Worm (Caenorhabditis elegans) whole organism, L4 larva: ENCODE measurements around the gene F14D7.8.
A peak's percentile ranks its signal among the peaks of the same experiment; 100 is the strongest.

ENCODE experiments used
- D1046.2 ChIP-seq: fragments of 200-800 bp; sonication (Bioruptor generic); IDR thresholded peaks from 2 replicates; pipeline ENCODE4 v1.3.6; 2022; ENCODE audit warnings: missing genetic modification characterization, missing compliant biosample characterization
- F10B5.3 ChIP-seq: sonication (generic microtip); optimal IDR thresholded peaks from 2 replicates; lab custom pipeline; 2016; ENCODE audit warnings: mild to moderate bottlenecking, missing genetic modification characterization, missing compliant biosample characterization
- F37D6.2 ChIP-seq: sonication (generic microtip); optimal IDR thresholded peaks from 2 replicates; lab custom pipeline; 2016; ENCODE audit warnings: mild to moderate bottlenecking, missing genetic modification characterization, missing compliant biosample characterization
- R02D3.7 ChIP-seq: fragments of 150-350 bp; sonication (generic microtip); optimal IDR thresholded peaks from 3 replicates; lab custom pipeline; 2014; ENCODE audit warnings: missing biosample characterization, missing genetic modification characterization
- Y75B8A.6 ChIP-seq: fragments of 200-800 bp; sonication (Bioruptor generic); IDR thresholded peaks from 2 replicates; pipeline ENCODE4 v1.3.6; 2022; ENCODE audit warnings: missing genetic modification reagents, missing genetic modification characterization, missing compliant biosample characterization
- ZK546.5 ChIP-seq, 2 experiments: sonication (generic microtip); optimal IDR thresholded peaks; 2 replicates each; lab custom pipeline; 2017; ENCODE audit warnings: missing biosample characterization in 2 of 2, missing genetic modification characterization in 2 of 2
- aly-2 ChIP-seq: sonication (generic microtip); optimal IDR thresholded peaks from 2 replicates; lab custom pipeline; 2018; ENCODE audit warnings: missing biosample characterization, missing genetic modification characterization
- ama-1 ChIP-seq: fragments of 150-350 bp; optimal IDR thresholded peaks from 2 replicates; lab custom pipeline; 2014; ENCODE audit warnings: inconsistent platforms, mixed read lengths
- arid-1 ChIP-seq: fragments of 200-800 bp; sonication (Bioruptor generic); conservative IDR thresholded peaks from 2 replicates; pipeline ENCODE4 v1.3.6; 2022; ENCODE audit warnings: missing genetic modification reagents, missing genetic modification characterization, missing compliant biosample characterization
- ceh-28 ChIP-seq: fragments of 150-350 bp; optimal IDR thresholded peaks from 2 replicates; lab custom pipeline; 2014; ENCODE audit warnings: missing biosample characterization, missing genetic modification reagents, missing genetic modification characterization
- ceh-62 ChIP-seq: sonication (generic microtip); optimal IDR thresholded peaks from 2 replicates; lab custom pipeline; 2017; ENCODE audit warnings: missing biosample characterization, missing genetic modification characterization
- ceh-82 ChIP-seq: sonication (generic microtip); optimal IDR thresholded peaks from 2 replicates; lab custom pipeline; 2017; ENCODE audit warnings: missing biosample characterization, missing genetic modification characterization
- cey-2 ChIP-seq: sonication (generic microtip); optimal IDR thresholded peaks from 3 replicates; lab custom pipeline; 2017; ENCODE audit warnings: missing genetic modification characterization, mild to moderate bottlenecking, missing compliant biosample characterization, antibody characterized with exemption, borderline replicate concordance; ENCODE audit not compliant: insufficient read depth
- ctbp-1 ChIP-seq: fragments of 200-800 bp; sonication (Bioruptor generic); IDR thresholded peaks from 2 replicates; pipeline ENCODE4 v1.3.6; 2022; ENCODE audit warnings: missing genetic modification reagents, missing genetic modification characterization, missing compliant biosample characterization
- daf-19 ChIP-seq: fragments of 200-800 bp; sonication (Bioruptor generic); conservative IDR thresholded peaks from 2 replicates; pipeline ENCODE4 v1.3.6; 2022; ENCODE audit warnings: missing genetic modification characterization, missing compliant biosample characterization
- daf-8 ChIP-seq: fragments of 200-800 bp; sonication (Bioruptor generic); IDR thresholded peaks from 2 replicates; pipeline ENCODE4 v1.3.6; 2022; ENCODE audit warnings: missing genetic modification characterization, missing compliant biosample characterization
- dmd-8 ChIP-seq: fragments of 200-800 bp; sonication (Bioruptor generic); IDR thresholded peaks from 2 replicates; pipeline ENCODE4 v1.3.6; 2022; ENCODE audit warnings: missing genetic modification characterization, missing compliant biosample characterization
- dmd-9 ChIP-seq: fragments of 200-800 bp; sonication (Bioruptor generic); IDR thresholded peaks from 2 replicates; pipeline ENCODE4 v1.3.6; 2022; ENCODE audit warnings: missing genetic modification reagents, missing genetic modification characterization, missing compliant biosample characterization
- egl-27 ChIP-seq: sonication (generic microtip); optimal IDR thresholded peaks from 3 replicates; lab custom pipeline; 2017; ENCODE audit warnings: missing biosample characterization, missing genetic modification reagents, missing genetic modification characterization
- fos-1 ChIP-seq: fragments of 150-350 bp; optimal IDR thresholded peaks from 2 replicates; lab custom pipeline; 2014; ENCODE audit warnings: missing biosample characterization, missing genetic modification characterization
- gei-8 ChIP-seq: fragments of 200-800 bp; sonication (Bioruptor generic); optimal IDR thresholded peaks from 2 replicates; lab custom pipeline; 2018; ENCODE audit warnings: mild to moderate bottlenecking, missing genetic modification characterization, missing compliant biosample characterization
- hif-1 ChIP-seq, 2 experiments: sonication (generic microtip); optimal IDR thresholded peaks; 2 replicates each; lab custom pipeline; 2016 to 2017; ENCODE audit warnings: missing compliant biosample characterization in 2 of 2, missing genetic modification characterization in 2 of 2, missing genetic modification reagents in 2 of 2, missing genotype in 2 of 2, mild to moderate bottlenecking in 1 of 2
- hmg-1.1 ChIP-seq: fragments of 200-800 bp; sonication (Bioruptor generic); IDR thresholded peaks from 2 replicates; pipeline ENCODE4 v1.3.6; 2022; ENCODE audit warnings: missing genetic modification reagents, missing genetic modification characterization, missing compliant biosample characterization
- jun-1 ChIP-seq: fragments of 150-350 bp; optimal IDR thresholded peaks from 2 replicates; lab custom pipeline; 2014; ENCODE audit warnings: missing biosample characterization, missing genetic modification reagents, missing genetic modification characterization
- lim-7 ChIP-seq: fragments of 200-800 bp; sonication (Bioruptor generic); IDR thresholded peaks from 2 replicates; pipeline ENCODE4 v1.3.6; 2022; ENCODE audit warnings: missing genetic modification characterization, missing compliant biosample characterization
- lin-13 ChIP-seq: fragments of 150-350 bp; optimal IDR thresholded peaks from 2 replicates; lab custom pipeline; 2014; ENCODE audit warnings: missing biosample characterization, missing genetic modification reagents, missing genetic modification characterization
- lin-15B ChIP-seq: fragments of 150-350 bp; sonication (generic microtip); optimal IDR thresholded peaks from 3 replicates; lab custom pipeline; 2014; ENCODE audit warnings: missing biosample characterization, missing genetic modification characterization
- madf-9 ChIP-seq: fragments of 200-800 bp; sonication (Bioruptor generic); conservative IDR thresholded peaks from 2 replicates; pipeline ENCODE4 v1.3.6; 2022; ENCODE audit warnings: missing genetic modification reagents, missing genetic modification characterization, missing compliant biosample characterization
- mdl-1 ChIP-seq, 2 experiments: fragments of 150-350 bp in 1 of 2; sonication (generic microtip) in 1 of 2; optimal IDR thresholded peaks; 2 replicates each; lab custom pipeline; 2014 to 2017; ENCODE audit warnings: missing biosample characterization in 2 of 2, missing genetic modification characterization in 2 of 2
- mdt-29 ChIP-seq: fragments of 200-800 bp; sonication (Bioruptor generic); IDR thresholded peaks from 2 replicates; pipeline ENCODE4 v1.3.6; 2022; ENCODE audit warnings: missing genetic modification reagents, missing genetic modification characterization, missing compliant biosample characterization
- mxl-2 ChIP-seq: fragments of 200-800 bp; sonication (Bioruptor generic); conservative IDR thresholded peaks from 2 replicates; pipeline ENCODE4 v1.3.6; 2022; ENCODE audit warnings: missing genetic modification reagents, missing genetic modification characterization, missing compliant biosample characterization
- mxl-3 ChIP-seq: fragments of 200-800 bp; sonication (Bioruptor generic); optimal IDR thresholded peaks from 2 replicates; lab custom pipeline; 2018; ENCODE audit warnings: mild to moderate bottlenecking, missing genetic modification characterization, missing compliant biosample characterization
- nhr-102 ChIP-seq: sonication (generic microtip); optimal IDR thresholded peaks from 2 replicates; lab custom pipeline; 2016; ENCODE audit warnings: mild to moderate bottlenecking, missing genetic modification characterization, moderate library complexity, missing compliant biosample characterization
- nhr-11 ChIP-seq: fragments of 150-350 bp; optimal IDR thresholded peaks from 2 replicates; lab custom pipeline; 2014; ENCODE audit warnings: missing biosample characterization, missing genetic modification characterization
- nhr-42 ChIP-seq: fragments of 200-800 bp; sonication (Bioruptor generic); IDR thresholded peaks from 2 replicates; pipeline ENCODE4 v1.3.6; 2022; ENCODE audit warnings: missing genetic modification characterization, missing compliant biosample characterization
- nhr-48 ChIP-seq: sonication (generic microtip); optimal IDR thresholded peaks from 2 replicates; lab custom pipeline; 2016; ENCODE audit warnings: mild to moderate bottlenecking, missing genetic modification characterization, missing compliant biosample characterization
- nhr-76 ChIP-seq: fragments of 150-350 bp; optimal IDR thresholded peaks from 2 replicates; lab custom pipeline; 2014; ENCODE audit warnings: missing biosample characterization, missing genetic modification characterization
- nhr-77 ChIP-seq: fragments of 150-350 bp; optimal IDR thresholded peaks from 2 replicates; lab custom pipeline; 2014; ENCODE audit warnings: missing biosample characterization, missing genetic modification characterization
- pha-4 ChIP-seq, 2 experiments: fragments of 150-350 bp in 1 of 2; fragments of 200-800 bp in 1 of 2; sonication (Bioruptor generic) in 1 of 2; IDR thresholded peaks in 1 of 2; optimal IDR thresholded peaks in 1 of 2; 2 replicates each; pipeline versions ENCODE4 v1.3.6 to Lab custom; 2014 to 2022; ENCODE audit warnings: missing genetic modification characterization in 2 of 2, missing genetic modification reagents in 2 of 2, missing biosample characterization in 1 of 2, missing compliant biosample characterization in 1 of 2
- php-3 ChIP-seq: fragments of 200-800 bp; sonication (Bioruptor generic); IDR thresholded peaks from 2 replicates; pipeline ENCODE4 v1.3.6; 2022; ENCODE audit warnings: missing genetic modification reagents, missing genetic modification characterization, missing compliant biosample characterization
- rbr-2 ChIP-seq: sonication (generic microtip); optimal IDR thresholded peaks from 2 replicates; lab custom pipeline; 2016; ENCODE audit warnings: missing genotype, missing genetic modification characterization, missing compliant biosample characterization
- saeg-2 ChIP-seq: fragments of 200-800 bp; sonication (Bioruptor generic); IDR thresholded peaks from 2 replicates; pipeline ENCODE4 v1.3.6; 2022; ENCODE audit warnings: missing genetic modification reagents, missing genetic modification characterization, missing compliant biosample characterization
- skn-1 ChIP-seq: fragments of 150-350 bp; optimal IDR thresholded peaks from 2 replicates; lab custom pipeline; 2014; ENCODE audit warnings: missing biosample characterization, missing genetic modification characterization
- snpc-1.2 ChIP-seq: fragments of 200-800 bp; sonication (Bioruptor generic); IDR thresholded peaks from 2 replicates; pipeline ENCODE4 v1.3.6; 2022; ENCODE audit warnings: missing genetic modification reagents, missing genetic modification characterization, missing compliant biosample characterization
- snpc-4 ChIP-seq: fragments of 150-350 bp; optimal IDR thresholded peaks from 2 replicates; lab custom pipeline; 2014; ENCODE audit warnings: missing biosample characterization, missing genetic modification characterization
- spr-1 ChIP-seq: sonication (generic microtip); optimal IDR thresholded peaks from 2 replicates; lab custom pipeline; 2016; ENCODE audit warnings: mild to moderate bottlenecking, missing genetic modification characterization, missing compliant biosample characterization
- spr-3 ChIP-seq: fragments of 200-800 bp; sonication (Bioruptor generic); optimal IDR thresholded peaks from 2 replicates; lab custom pipeline; 2018; ENCODE audit warnings: mild to moderate bottlenecking, missing genetic modification characterization, missing compliant biosample characterization
- tag-97 ChIP-seq: fragments of 200-800 bp; sonication (Bioruptor generic); IDR thresholded peaks from 2 replicates; pipeline ENCODE4 v1.3.6; 2022; ENCODE audit warnings: missing genetic modification characterization, missing compliant biosample characterization
- unc-130 ChIP-seq: sonication (generic microtip); optimal IDR thresholded peaks from 2 replicates; lab custom pipeline; 2016; ENCODE audit warnings: missing genetic modification reagents, missing genetic modification characterization, missing compliant biosample characterization
- unc-39 ChIP-seq: sonication (generic microtip); optimal IDR thresholded peaks from 2 replicates; lab custom pipeline; 2017; ENCODE audit warnings: missing biosample characterization, missing genetic modification characterization
- zfp-3 ChIP-seq: fragments of 200-800 bp; sonication (Bioruptor generic); conservative IDR thresholded peaks from 2 replicates; pipeline ENCODE4 v1.3.6; 2022; ENCODE audit warnings: missing genetic modification reagents, missing genetic modification characterization, missing compliant biosample characterization

Gene F14D7.8

ce11 chrV:14350949-14351348 lies 38.4 kb upstream of the F14D7.8 start (continued):
- TF ChIP-seq ceh-82 (tag; lab: Kevin White, UChicago), result no peak
- peak; percentile 46 for TF ChIP-seq nhr-48 (tag; lab: Kevin White, UChicago)
- peak; percentile 84 for TF ChIP-seq nhr-11 (tag; lab: Kevin White, UChicago)
- no peak for TF ChIP-seq zfp-3
- TF ChIP-seq jun-1, result peak; percentile 40
- no peak for TF ChIP-seq php-3
- TF ChIP-seq egl-27 (tag; lab: Kevin White, UChicago), result no peak
- TF ChIP-seq skn-1, result no peak
- peak; percentile 63; the same call in 1 of the 2 replicates for TF ChIP-seq dmd-9 (GFP tag; lab: Robert Waterston, UW)
- peak; percentile 23 to 70 for TF ChIP-seq mdl-1 (tag; optimal IDR thresholded peaks at IDR 0.05; lab: Kevin White, UChicago)
- peak; percentile 22 for TF ChIP-seq F37D6.2
- no peak for TF ChIP-seq unc-39 (tag; lab: Kevin White, UChicago)
- TF ChIP-seq ceh-28 (tag; lab: Kevin White, UChicago), result no peak
- no peak for TF ChIP-seq snpc-4 (tag; lab: Kevin White, UChicago)
- TF ChIP-seq lim-7 (GFP tag; lab: Robert Waterston, UW), result 0 out of 2 replicates have a peak, but pooled peaks have one; percentile 40
- TF ChIP-seq mxl-2 (GFP tag; lab: Robert Waterston, UW), result no peak
- TF ChIP-seq pha-4 (GFP tag; IDR thresholded peaks at IDR 0.05; lab: Robert Waterston, UW), result peak; percentile 11; the same call in 1 of the 2 replicates
- no peak for TF ChIP-seq pha-4 (tag; optimal IDR thresholded peaks at IDR 0.05; lab: Kevin White, UChicago)
- no peak for TF ChIP-seq nhr-76 (tag; lab: Kevin White, UChicago)
- TF ChIP-seq ctbp-1, result peak; percentile 62; the same call in 1 of the 2 replicates
- peak; percentile 11 for TF ChIP-seq nhr-102
- no peak for TF ChIP-seq spr-3 (GFP tag; lab: Kevin White, UChicago)
- TF ChIP-seq snpc-1.2 (GFP tag; lab: Robert Waterston, UW), result no peak
- TF ChIP-seq daf-8 (GFP tag; lab: Robert Waterston, UW), result no peak
- peak; percentile 42 for TF ChIP-seq spr-1
- TF ChIP-seq ZK546.5 (tag; optimal IDR thresholded peaks at IDR 0.05; lab: Kevin White, UChicago), result no peak
- 0 out of 2 replicates have a peak, but pooled peaks have one; percentile 5 for TF ChIP-seq arid-1 (GFP tag; lab: Robert Waterston, UW)
- TF ChIP-seq daf-19, result no peak
- no peak for TF ChIP-seq saeg-2 (GFP tag; lab: Robert Waterston, UW)
- TF ChIP-seq lin-13 (GFP tag; lab: Kevin White, UChicago), result peak; percentile 87
- TF ChIP-seq ceh-62 (tag; lab: Kevin White, UChicago), result no peak
- TF ChIP-seq mdt-29 (GFP tag; lab: Robert Waterston, UW), result peak; percentile 59; the same call in 1 of the 2 replicates
- TF ChIP-seq gei-8, result no peak
- TF ChIP-seq D1046.2 (GFP tag; lab: Robert Waterston, UW), result peak; percentile 61; the same call in 1 of the 2 replicates
- TF ChIP-seq aly-2 (tag; lab: Kevin White, UChicago), result peak; percentile 20
- TF ChIP-seq hif-1 (tag; optimal IDR thresholded peaks at IDR 0.05; lab: Kevin White, UChicago), result peak in 1 of 2 experiments; percentile 70
- peak; percentile 18 for TF ChIP-seq ama-1
- TF ChIP-seq dmd-8 (GFP tag; lab: Robert Waterston, UW), result no peak
- no peak for TF ChIP-seq fos-1 (tag; lab: Kevin White, UChicago)
- peak; percentile 96 for TF ChIP-seq mxl-3 (GFP tag; lab: Kevin White, UChicago)
- no peak for TF ChIP-seq unc-130 (GFP tag; lab: Kevin White, UChicago)
- no peak for TF ChIP-seq lin-15B (tag; lab: Kevin White, UChicago)
- no peak for TF ChIP-seq F10B5.3 (tag; lab: Kevin White, UChicago)
- TF ChIP-seq Y75B8A.6 (GFP tag; lab: Robert Waterston, UW), result no peak
- peak; percentile 87 for TF ChIP-seq nhr-77 (tag; lab: Kevin White, UChicago)
- TF ChIP-seq rbr-2 (tag; lab: Kevin White, UChicago), result peak; percentile 86
- 0 out of 2 replicates have a peak, but pooled peaks have one; percentile 51 for TF ChIP-seq nhr-42 (GFP tag; lab: Robert Waterston, UW)
- no peak for TF ChIP-seq cey-2 (tag; lab: Kevin White, UChicago)
- no peak for TF ChIP-seq R02D3.7 (tag; lab: Kevin White, UChicago)
- peak; percentile 91 for TF ChIP-seq hmg-1.1 (GFP tag; lab: Robert Waterston, UW)
- TF ChIP-seq tag-97, result no peak
- TF ChIP-seq madf-9 (GFP tag; lab: Robert Waterston, UW), result 0 out of 2 replicates have a peak, but pooled peaks have one; percentile 38
